Worm (Caenorhabditis elegans): Measurements from ENCODE around the gene ZC449.8.

ZC449.8 gene

ce11 chrX:5015775-5016174 is at the start of gene ZC449.8:
ZC449.8 (plus strand) TSS chrX:5016075.
- no peak for TF ChIP-seq pat-9 (tag; optimal IDR thresholded peaks at IDR 0.05)
- no peak for TF ChIP-seq ceh-24 (tag; optimal IDR thresholded peaks at IDR 0.05)
- no peak for TF ChIP-seq sox-2 (GFP tag; IDR thresholded peaks at IDR 0.05)
- TF ChIP-seq fkh-6 (tag; optimal IDR thresholded peaks at IDR 0.05) = no peak
- no peak for TF ChIP-seq ceh-2 (tag; optimal IDR thresholded peaks at IDR 0.05)
- TF ChIP-seq ceh-22 (tag; optimal IDR thresholded peaks at IDR 0.05) = no peak
- no peak for TF ChIP-seq ceh-6 (GFP tag; optimal IDR thresholded peaks at IDR 0.05)
- no peak for TF ChIP-seq pqm-1 (tag; optimal IDR thresholded peaks at IDR 0.05)
- no peak for TF ChIP-seq fkh-10 (GFP tag; optimal IDR thresholded peaks at IDR 0.05)
- TF ChIP-seq pha-4 (tag; optimal IDR thresholded peaks at IDR 0.05) = no peak
- TF ChIP-seq unc-3 (GFP tag; conservative IDR thresholded peaks at IDR 0.05) = no peak
- TF ChIP-seq unc-3 (tag; optimal IDR thresholded peaks at IDR 0.05) = no peak
- TF ChIP-seq pros-1 (tag; optimal IDR thresholded peaks at IDR 0.05) = no peak
- TF ChIP-seq elt-4 (tag; optimal IDR thresholded peaks at IDR 0.05) = no peak
- TF ChIP-seq fax-1 (tag; optimal IDR thresholded peaks at IDR 0.05) = no peak
- no peak for TF ChIP-seq elt-2 (tag; optimal IDR thresholded peaks at IDR 0.05)
- no peak for TF ChIP-seq Y22D7AL.16 (tag; optimal IDR thresholded peaks at IDR 0.05)
- no peak for TF ChIP-seq odd-2 (tag; optimal IDR thresholded peaks at IDR 0.05)
- no peak for TF ChIP-seq unc-86 (tag; optimal IDR thresholded peaks at IDR 0.05)
- no peak for TF ChIP-seq ets-4 (tag; optimal IDR thresholded peaks at IDR 0.05)

ce11 chrX:4969228-4969627 is 46.6 kb upstream of the ZC449.8 start, which contains the start of gene M03F4.6:
M03F4.6 (minus strand) TSS chrX:4969328.
- TF ChIP-seq nfya-1 (tag; optimal IDR thresholded peaks at IDR 0.05) (no peak), pat-9 (tag; optimal IDR thresholded peaks at IDR 0.05) (no peak), ama-1 (optimal IDR thresholded peaks at IDR 0.05) (peak; percentile 68), dmd-4 (tag; optimal IDR thresholded peaks at IDR 0.05; ENCODE audit: borderline replicate concordance) (no peak), ceh-6 (GFP tag; optimal IDR thresholded peaks at IDR 0.05) (no peak), mec-3 (tag; optimal IDR thresholded peaks at IDR 0.05; ENCODE audit: borderline replicate concordance) (no peak), elt-4 (tag; optimal IDR thresholded peaks at IDR 0.05) (no peak)

ce11 chrX:4970863-4971345 is 45.0 kb upstream of the ZC449.8 start, which contains the start of gene calu-1:
calu-1 (minus strand) TSS chrX:4970913.
- no peak for TF ChIP-seq npax-4 (tag; optimal IDR thresholded peaks at IDR 0.05)
- no peak for TF ChIP-seq elt-2 (tag; optimal IDR thresholded peaks at IDR 0.05)
- TF ChIP-seq lim-6 (tag; optimal IDR thresholded peaks at IDR 0.05) = no peak
- TF ChIP-seq ztf-16 (tag; optimal IDR thresholded peaks at IDR 0.05) = no peak
- TF ChIP-seq C38D4.7 (GFP tag; optimal IDR thresholded peaks at IDR 0.05) = no peak
- TF ChIP-seq ets-4 (tag; optimal IDR thresholded peaks at IDR 0.05) = no peak
- no peak for TF ChIP-seq nfya-1 (tag; optimal IDR thresholded peaks at IDR 0.05)
- no peak for TF ChIP-seq ceh-19 (GFP tag; optimal IDR thresholded peaks at IDR 0.05)

- TF ChIP-seq hlh-30 (tag; optimal IDR thresholded peaks at IDR 0.05; ENCODE audit: insufficient read depth) = peak; percentile 85
- TF ChIP-seq nhr-232 (tag; optimal IDR thresholded peaks at IDR 0.05) = no peak
- no peak for TF ChIP-seq npax-4 (tag; optimal IDR thresholded peaks at IDR 0.05)
- TF ChIP-seq dve-1 (tag; optimal IDR thresholded peaks at IDR 0.05) = no peak
- peak; percentile 69 for TF ChIP-seq tbx-2 (tag; optimal IDR thresholded peaks at IDR 0.05)
- no peak for TF ChIP-seq unc-42 (tag; optimal IDR thresholded peaks at IDR 0.05)
- TF ChIP-seq sox-2 (GFP tag; IDR thresholded peaks at IDR 0.05) = no peak
- TF ChIP-seq ceh-18 (tag; optimal IDR thresholded peaks at IDR 0.05) = peak; percentile 28
- TF ChIP-seq ref-2 (tag; optimal IDR thresholded peaks at IDR 0.05) = peak; percentile 47
- TF ChIP-seq unc-55 (GFP tag; optimal IDR thresholded peaks at IDR 0.05) = peak; percentile 14
- TF ChIP-seq ceh-2 (tag; optimal IDR thresholded peaks at IDR 0.05) = peak; percentile 37
- no peak for TF ChIP-seq ceh-9 (tag; optimal IDR thresholded peaks at IDR 0.05)
- TF ChIP-seq F13H6.1 (tag; optimal IDR thresholded peaks at IDR 0.05) = no peak
- TF ChIP-seq pqm-1 (tag; optimal IDR thresholded peaks at IDR 0.05) = no peak
- TF ChIP-seq ets-4 (tag; optimal IDR thresholded peaks at IDR 0.05) = no peak
- TF ChIP-seq C38D4.7 (GFP tag; optimal IDR thresholded peaks at IDR 0.05) = no peak
- TF ChIP-seq unc-86 (tag; optimal IDR thresholded peaks at IDR 0.05) = no peak
- peak; percentile 43 for TF ChIP-seq ceh-31 (tag; optimal IDR thresholded peaks at IDR 0.05)
- no peak for TF ChIP-seq hlh-15 (tag; optimal IDR thresholded peaks at IDR 0.05)
- peak; percentile 12 for TF ChIP-seq ceh-19 (GFP tag; optimal IDR thresholded peaks at IDR 0.05)
- peak; percentile 33 for TF ChIP-seq rnt-1 (tag; optimal IDR thresholded peaks at IDR 0.05)
- no peak for TF ChIP-seq T23F11.4 (GFP tag; optimal IDR thresholded peaks at IDR 0.05)
- peak; percentile 3 for TF ChIP-seq dmd-4 (tag; optimal IDR thresholded peaks at IDR 0.05; ENCODE audit: borderline replicate concordance)
- no peak for TF ChIP-seq ttx-3 (tag; optimal IDR thresholded peaks at IDR 0.05)
- no peak for TF ChIP-seq elt-4 (tag; optimal IDR thresholded peaks at IDR 0.05)
- TF ChIP-seq ceh-22 (tag; optimal IDR thresholded peaks at IDR 0.05) = no peak
- no peak for TF ChIP-seq ama-1 (optimal IDR thresholded peaks at IDR 0.05)
- no peak for TF ChIP-seq ceh-48 (tag; optimal IDR thresholded peaks at IDR 0.05)
- TF ChIP-seq ceh-30 (tag; optimal IDR thresholded peaks at IDR 0.05) = no peak
- TF ChIP-seq nfya-1 (tag; optimal IDR thresholded peaks at IDR 0.05) = no peak
These were observed 44.4 kb upstream of the ZC449.8 start for ce11 chrX:4971427-4971826.

Measured in whole organism, late embryonic.